Fruit fly (Drosophila melanogaster) whole organism: ENCODE results near the gene Or1a.
A peak's percentile ranks its signal among the peaks of the same experiment; 100 is the strongest.

Source experiments
- CG8478 ChIP-seq: fragments of >200 bp; optimal IDR thresholded peaks from 2 replicates; lab custom pipeline; 2018; ENCODE audit warnings: inconsistent platforms
- Dll ChIP-seq: fragments of >200 bp; optimal IDR thresholded peaks from 2 replicates; lab custom pipeline; 2017
- EcR ChIP-seq, 2 experiments: fragments of >200 bp; optimal IDR thresholded peaks; 2 replicates each; lab custom pipeline; 2017; ENCODE audit warnings: missing biosample characterization in 2 of 2, missing genetic modification characterization in 2 of 2, missing genetic modification reagents in 2 of 2
- pan ChIP-seq: fragments of >200 bp; optimal IDR thresholded peaks from 2 replicates; lab custom pipeline; 2017
- psq ChIP-seq: fragments of >200 bp; optimal IDR thresholded peaks from 2 replicates; lab custom pipeline; 2017
- usp ChIP-seq: fragments of >200 bp; optimal IDR thresholded peaks from 2 replicates; lab custom pipeline; 2017; ENCODE audit warnings: missing biosample characterization, missing genetic modification characterization, mixed read lengths

The Or1a gene

dm6 chrX:314823-315222 is at the start of gene Or1a:
Or1a (plus strand) TSS chrX:315123.
- TF ChIP-seq EcR (GFP tag; optimal IDR thresholded peaks at IDR 0.05; lab: Kevin White, UChicago) (no peak), CG8478 (lab: Kevin White, UChicago) (no peak), psq (lab: Kevin White, UChicago) (no peak), pan (lab: Kevin White, UChicago) (no peak), Dll (lab: Kevin White, UChicago) (no peak), usp (no peak)

DNA sequence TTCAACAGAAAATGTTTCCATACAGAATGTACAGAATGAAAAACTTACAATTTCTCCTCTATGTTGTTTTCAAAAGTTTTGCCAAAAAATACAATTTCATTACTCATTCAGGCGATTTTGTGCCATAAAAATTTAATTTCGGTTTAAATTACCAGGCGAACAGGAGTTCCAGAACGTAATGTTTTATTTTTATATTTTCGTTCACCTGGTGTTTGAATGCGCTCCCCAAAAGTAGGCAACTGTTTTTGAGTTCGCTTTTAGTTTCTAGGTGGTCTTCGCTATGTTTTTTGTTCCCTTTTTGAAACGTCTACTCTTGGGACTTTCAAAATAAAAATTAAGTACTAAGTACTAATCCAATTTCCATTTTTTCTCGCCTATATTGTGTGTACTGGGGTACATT is 49.2 kb upstream of the Or1a start:
- TF ChIP-seq psq (lab: Kevin White, UChicago) (no peak), EcR (GFP tag; optimal IDR thresholded peaks at IDR 0.05; lab: Kevin White, UChicago) (no peak), CG8478 (lab: Kevin White, UChicago) (no peak), usp (no peak), pan (lab: Kevin White, UChicago) (no peak), Dll (lab: Kevin White, UChicago) (no peak)

- TF ChIP-seq EcR (GFP tag; optimal IDR thresholded peaks at IDR 0.05; lab: Kevin White, UChicago) (no peak), Dll (lab: Kevin White, UChicago) (no peak), pan (lab: Kevin White, UChicago) (no peak), CG8478 (lab: Kevin White, UChicago) (no peak), psq (lab: Kevin White, UChicago) (no peak), usp (no peak)
Observed at dm6 chrX:266978-267439, 47.9 kb upstream of the Or1a start, which contains the start of gene CG13376. CG13376 (minus strand) TSS chrX:267028.

DNA sequence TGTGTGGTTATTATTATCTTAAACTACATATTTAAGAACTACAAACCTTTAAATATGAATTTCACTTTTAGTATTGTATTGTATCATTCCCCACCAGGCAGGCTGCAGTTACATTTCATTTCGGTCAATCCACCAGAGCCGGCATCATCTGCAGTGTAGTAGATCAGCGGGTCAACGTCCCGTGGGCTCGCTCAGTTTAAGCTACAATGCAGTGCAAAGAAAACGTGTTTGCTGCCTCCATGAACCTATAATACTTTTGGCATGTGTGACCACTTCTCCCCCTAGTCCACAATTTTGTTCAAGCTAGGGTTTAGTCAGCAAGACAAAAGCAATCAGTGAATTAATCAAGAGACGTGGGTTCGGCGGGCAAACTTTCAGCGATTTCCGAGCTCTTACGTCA is 46.9 kb upstream of the Or1a start:
- TF ChIP-seq Dll (lab: Kevin White, UChicago) (no peak), EcR (GFP tag; optimal IDR thresholded peaks at IDR 0.05; lab: Kevin White, UChicago) (peak in 1 of 2 experiments; percentile 36)

dm6 chrX:276065-276464 is 38.9 kb upstream of the Or1a start:
- TF ChIP-seq EcR (GFP tag; optimal IDR thresholded peaks at IDR 0.05; lab: Kevin White, UChicago) (no peak), CG8478 (lab: Kevin White, UChicago) (no peak), psq (lab: Kevin White, UChicago) (no peak), Dll (lab: Kevin White, UChicago) (no peak), usp (no peak), pan (lab: Kevin White, UChicago) (no peak)

- TF ChIP-seq EcR (GFP tag; optimal IDR thresholded peaks at IDR 0.05; lab: Kevin White, UChicago) (no peak), pan (lab: Kevin White, UChicago) (no peak), CG8478 (lab: Kevin White, UChicago) (no peak), psq (lab: Kevin White, UChicago) (no peak), Dll (lab: Kevin White, UChicago) (no peak), usp (no peak)
Observed at dm6 chrX:276569-276968, 38.4 kb upstream of the Or1a start.

dm6 chrX:277885-278284 is 37.0 kb upstream of the Or1a start:
- no peak for TF ChIP-seq CG8478 (lab: Kevin White, UChicago)
- TF ChIP-seq Dll (lab: Kevin White, UChicago) = no peak
- no peak for TF ChIP-seq pan (lab: Kevin White, UChicago)
- TF ChIP-seq psq (lab: Kevin White, UChicago) = no peak
- TF ChIP-seq usp = no peak
- TF ChIP-seq EcR (GFP tag; optimal IDR thresholded peaks at IDR 0.05; lab: Kevin White, UChicago) = no peak

DNA sequence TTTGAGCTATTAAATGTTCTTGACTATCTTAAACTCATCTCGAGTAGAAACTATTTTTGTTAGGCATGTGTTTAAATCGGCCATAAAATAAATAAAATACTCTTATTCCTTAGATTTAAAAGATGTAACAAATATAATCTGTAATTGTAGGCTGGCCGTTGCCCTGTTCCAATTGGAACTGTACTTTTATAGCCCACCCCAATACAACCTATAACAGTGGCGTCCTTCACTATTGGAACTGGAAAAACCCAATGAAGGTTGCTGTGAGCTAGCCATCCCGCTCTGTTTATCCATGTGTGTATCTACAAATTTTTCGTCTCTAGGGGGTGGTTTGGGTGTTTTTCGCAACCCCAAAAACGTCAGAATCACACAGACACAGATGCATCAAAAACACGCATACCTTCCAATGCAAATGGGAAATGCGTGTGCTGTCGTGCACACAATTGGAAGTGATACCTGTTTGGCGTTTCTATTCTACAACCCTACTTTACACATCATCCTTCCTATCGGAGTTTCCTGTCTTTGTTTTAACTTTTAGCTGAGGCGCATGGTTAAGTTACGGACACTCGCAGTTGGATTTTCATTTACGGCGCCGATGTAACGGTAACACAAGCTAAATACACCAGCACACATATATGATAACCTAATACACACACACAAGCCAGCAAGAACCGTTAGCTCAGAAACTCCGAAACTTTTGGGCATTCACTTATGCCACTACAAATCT is 36.4 kb upstream of the Or1a start:
- TF ChIP-seq EcR (GFP tag; optimal IDR thresholded peaks at IDR 0.05; lab: Kevin White, UChicago) = no peak

- TF ChIP-seq usp (no peak), pan (lab: Kevin White, UChicago) (no peak), psq (lab: Kevin White, UChicago) (no peak)
Observed at dm6 chrX:279097-279727, 35.7 kb upstream of the Or1a start, which contains the start of the genes CG3777 and ewg. CG3777 (plus strand) TSS chrX:279703. ewg (minus strand) TSS chrX:279718.

- TF ChIP-seq usp (no peak), EcR (GFP tag; optimal IDR thresholded peaks at IDR 0.05; lab: Kevin White, UChicago) (no peak), pan (lab: Kevin White, UChicago) (no peak), Dll (lab: Kevin White, UChicago) (no peak), CG8478 (lab: Kevin White, UChicago) (no peak), psq (lab: Kevin White, UChicago) (no peak)
Observed at dm6 chrX:293254-293653, 21.7 kb upstream of the Or1a start.

DNA sequence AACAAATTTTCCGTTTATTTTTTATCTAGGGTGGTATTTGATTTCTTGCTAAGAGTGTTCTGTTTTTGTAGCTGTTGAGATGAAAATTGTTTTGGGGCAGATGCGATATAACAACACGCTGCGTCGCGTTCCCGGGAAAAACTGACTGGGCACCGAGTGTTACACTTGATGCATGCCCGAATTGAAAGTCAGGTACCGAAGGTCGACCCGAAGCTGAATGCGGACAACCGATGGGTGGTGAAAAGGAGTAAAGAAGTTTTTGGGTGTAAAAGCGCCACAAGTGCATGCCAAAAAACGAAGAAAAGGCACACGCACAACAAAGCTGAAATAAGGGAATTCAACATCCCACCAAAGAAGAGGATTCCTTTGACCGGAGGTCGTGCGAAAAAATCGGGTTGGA is 20.1 kb upstream of the Or1a start, which contains the start of gene CG13375:
Gene CG13375 (minus strand): TSS at position 124 of the 400 bp plus-strand sequence.
- TF ChIP-seq CG8478 (lab: Kevin White, UChicago) = no peak
- TF ChIP-seq psq (lab: Kevin White, UChicago) = no peak
- TF ChIP-seq pan (lab: Kevin White, UChicago) = no peak
- TF ChIP-seq EcR (GFP tag; optimal IDR thresholded peaks at IDR 0.05; lab: Kevin White, UChicago) = no peak
- TF ChIP-seq Dll (lab: Kevin White, UChicago) = no peak
- TF ChIP-seq usp = no peak

DNA sequence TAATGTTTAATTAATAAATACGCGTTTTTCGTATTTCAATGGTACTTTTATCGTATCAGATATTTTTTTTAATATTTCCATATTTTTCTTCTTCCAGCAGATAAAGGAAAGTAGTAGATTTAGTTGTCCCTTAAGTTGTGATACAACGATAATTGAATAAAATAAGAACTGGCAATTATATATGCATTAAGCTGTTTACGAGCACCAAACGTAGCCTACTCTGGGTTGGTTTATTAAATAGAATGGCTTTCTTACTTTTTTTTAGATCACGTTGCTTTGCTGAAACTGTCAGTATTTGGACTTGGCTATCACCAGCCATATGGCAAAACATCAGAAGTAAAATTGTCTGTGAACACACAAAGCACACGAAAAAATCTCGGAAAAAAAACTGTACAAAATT is 7.5 kb upstream of the Or1a start, which contains the start of gene CG12470:
Gene CG12470 (plus strand): TSS at position 301 of the 400 bp plus-strand sequence.
- no peak for TF ChIP-seq Dll (lab: Kevin White, UChicago)
- no peak for TF ChIP-seq usp
- TF ChIP-seq CG8478 (lab: Kevin White, UChicago) = no peak
- no peak for TF ChIP-seq pan (lab: Kevin White, UChicago)
- TF ChIP-seq psq (lab: Kevin White, UChicago) = no peak
- TF ChIP-seq EcR (GFP tag; optimal IDR thresholded peaks at IDR 0.05; lab: Kevin White, UChicago) = no peak
